Worm (Caenorhabditis elegans) whole organism, mixed stage, embryonic: ENCODE results near the gene F26D2.3.

Source experiments
- blmp-1 ChIP-seq: fragments of 150-350 bp; optimal IDR thresholded peaks from 2 replicates; lab custom pipeline; 2014; ENCODE audit warnings: missing biosample characterization, missing genetic modification characterization
- ces-1 ChIP-seq: fragments of 150-350 bp; optimal IDR thresholded peaks from 2 replicates; lab custom pipeline; 2014; ENCODE audit warnings: missing biosample characterization, missing genetic modification reagents, missing genetic modification characterization
- elt-3 ChIP-seq: fragments of 150-350 bp; optimal IDR thresholded peaks from 2 replicates; lab custom pipeline; 2014; ENCODE audit warnings: missing biosample characterization, missing genetic modification characterization
- lin-13 ChIP-seq: fragments of 150-350 bp; optimal IDR thresholded peaks from 2 replicates; lab custom pipeline; 2014; ENCODE audit warnings: missing biosample characterization, missing genetic modification characterization
- tbx-8 ChIP-seq: fragments of 200-800 bp; sonication (Bioruptor generic); optimal IDR thresholded peaks from 2 replicates; lab custom pipeline; 2018; ENCODE audit warnings: mild to moderate bottlenecking, missing genetic modification characterization, moderate library complexity, missing compliant biosample characterization
- unc-39 ChIP-seq: fragments of 150-350 bp; optimal IDR thresholded peaks from 2 replicates; lab custom pipeline; 2014; ENCODE audit warnings: missing biosample characterization, missing genetic modification characterization

- TF ChIP-seq lin-13 (tag; lab: Kevin White, UChicago), result no peak
- no peak for TF ChIP-seq blmp-1
- no peak for TF ChIP-seq ces-1 (GFP tag; lab: Kevin White, UChicago)
- TF ChIP-seq unc-39 (tag; lab: Kevin White, UChicago), result no peak
- TF ChIP-seq tbx-8, result no peak
- no peak for TF ChIP-seq elt-3
Measured at ce11 chrV:16420696-16421095, 12.9 kb downstream of the F26D2.3 start, which contains the start of gene srw-48.
